Worm (Caenorhabditis elegans): ENCODE results near the gene nspa-2.

- TF ChIP-seq R02D3.7 (tag; optimal IDR thresholded peaks at IDR 0.05) (no peak), mab-5 (tag; optimal IDR thresholded peaks at IDR 0.05) (no peak), lin-13 (GFP tag; optimal IDR thresholded peaks at IDR 0.05) (no peak), ZK546.5 (tag; optimal IDR thresholded peaks at IDR 0.05) (no peak), fos-1 (tag; optimal IDR thresholded peaks at IDR 0.05) (no peak), sma-9 (GFP tag; optimal IDR thresholded peaks at IDR 0.05) (no peak), sma-9 (tag; optimal IDR thresholded peaks at IDR 0.05) (no peak)
Measured at ce11 chrV:14859380-14859779, 31.5 kb upstream of the nspa-2 start.
